Fruit fly (Drosophila melanogaster) whole organism, embryonic: Measurements from ENCODE around the gene RpL7A.

ENCODE experiments used
- B-H2 ChIP-seq: fragments of 200-800 bp; sonication (Bioruptor generic); optimal IDR thresholded peaks from 2 replicates; lab custom pipeline; 2018; ENCODE audit warnings: missing biosample characterization, mild to moderate bottlenecking, missing genetic modification characterization
- C15 ChIP-seq: fragments of 200-800 bp; sonication (Bioruptor generic); IDR thresholded peaks from 3 replicates; pipeline ENCODE4 v1.3.6; 2022; ENCODE audit warnings: missing biosample characterization, missing genetic modification characterization
- CG11085 ChIP-seq: fragments of 200-800 bp; sonication (Bioruptor generic); IDR thresholded peaks from 2 replicates; pipeline ENCODE4 v1.3.6; 2022; ENCODE audit warnings: missing biosample characterization, missing genetic modification characterization
- CG12219 ChIP-seq: fragments of 200-800 bp; sonication (Bioruptor generic); optimal IDR thresholded peaks from 3 replicates; lab custom pipeline; 2018; ENCODE audit warnings: missing biosample characterization, mild to moderate bottlenecking, missing genetic modification characterization
- CG30020 ChIP-seq: fragments of 200-800 bp; optimal IDR thresholded peaks from 2 replicates; lab custom pipeline; 2019; ENCODE audit warnings: missing biosample characterization, mild to moderate bottlenecking, missing genetic modification characterization, moderate library complexity
- CG3847 ChIP-seq: fragments of 200-800 bp; sonication (Bioruptor generic); IDR thresholded peaks from 2 replicates; pipeline ENCODE4 v1.3.6; 2022; ENCODE audit warnings: missing biosample characterization, missing genetic modification characterization
- CG3995 ChIP-seq: fragments of 200-800 bp; sonication (Bioruptor generic); optimal IDR thresholded peaks from 3 replicates; lab custom pipeline; 2016; ENCODE audit warnings: missing biosample characterization, missing genetic modification characterization
- CG4282 ChIP-seq: fragments of 200-800 bp; sonication (Bioruptor generic); optimal IDR thresholded peaks from 2 replicates; lab custom pipeline; 2016; ENCODE audit warnings: missing biosample characterization, missing genetic modification characterization
- CG4360 ChIP-seq: fragments of 200-800 bp; sonication (Bioruptor generic); IDR thresholded peaks from 2 replicates; pipeline ENCODE4 v1.3.6; 2022; ENCODE audit warnings: missing biosample characterization, missing genetic modification characterization
- CG8388 ChIP-seq: fragments of 200-800 bp; sonication (Bioruptor generic); optimal IDR thresholded peaks from 2 replicates; lab custom pipeline; 2019; ENCODE audit warnings: missing biosample characterization, mild to moderate bottlenecking, missing genetic modification characterization, moderate library complexity
- CTCF ChIP-seq: fragments of 200-800 bp; sonication (Bioruptor generic); optimal IDR thresholded peaks from 2 replicates; lab custom pipeline; 2017; ENCODE audit warnings: missing biosample characterization, mild to moderate bottlenecking, missing genetic modification characterization, moderate library complexity
- Gug ChIP-seq: fragments of 200-800 bp; sonication (Bioruptor generic); IDR thresholded peaks from 4 replicates; pipeline ENCODE4 v1.3.6; 2022; ENCODE audit warnings: missing biosample characterization, missing genetic modification characterization
- HLH3B ChIP-seq: fragments of 200-800 bp; sonication (Bioruptor generic); IDR thresholded peaks from 2 replicates; pipeline ENCODE4 v1.3.6; 2022; ENCODE audit warnings: missing biosample characterization, missing genetic modification characterization
- Hand ChIP-seq: fragments of 200-800 bp; sonication (Bioruptor generic); optimal IDR thresholded peaks from 2 replicates; lab custom pipeline; 2017; ENCODE audit warnings: mild to moderate bottlenecking, missing biosample characterization, missing genetic modification reagents, missing genetic modification characterization
- Hey ChIP-seq: fragments of 200-800 bp; sonication (Bioruptor generic); optimal IDR thresholded peaks from 3 replicates; lab custom pipeline; 2018; ENCODE audit warnings: missing biosample characterization, mild to moderate bottlenecking, missing genetic modification characterization
- Hr78 ChIP-seq, 2 experiments: fragments of 200-800 bp in 1 of 2; fragments of >200 bp in 1 of 2; sonication (Bioruptor generic) in 1 of 2; optimal IDR thresholded peaks; 2 replicates each; lab custom pipeline; 2017 to 2019; ENCODE audit warnings: missing biosample characterization in 2 of 2, missing genetic modification characterization in 2 of 2, mild to moderate bottlenecking in 1 of 2, moderate library complexity in 1 of 2
- MESR4 ChIP-seq: fragments of 200-800 bp; sonication (Bioruptor generic); optimal IDR thresholded peaks from 2 replicates; lab custom pipeline; 2018; ENCODE audit warnings: missing biosample characterization, mild to moderate bottlenecking, missing genetic modification characterization, moderate library complexity
- Mad ChIP-seq: fragments of 200-800 bp; sonication (Bioruptor generic); optimal IDR thresholded peaks from 2 replicates; lab custom pipeline; 2016; ENCODE audit warnings: missing biosample characterization, missing genetic modification characterization
- NC2β ChIP-seq: fragments of 200-800 bp; sonication (Bioruptor generic); optimal IDR thresholded peaks from 2 replicates; lab custom pipeline; 2016; ENCODE audit warnings: missing biosample characterization, missing genetic modification characterization
- Poxn ChIP-seq: fragments of 200-800 bp; sonication (Bioruptor generic); IDR thresholded peaks from 2 replicates; pipeline ENCODE4 v1.3.6; 2022; ENCODE audit warnings: missing biosample characterization, missing genetic modification characterization
- Ravus ChIP-seq: fragments of 200-800 bp; sonication (Bioruptor generic); IDR thresholded peaks from 2 replicates; pipeline ENCODE4 v1.3.6; 2022; ENCODE audit warnings: missing biosample characterization, missing genetic modification characterization
- Spps ChIP-seq: fragments of 200-800 bp; sonication (Bioruptor generic); optimal IDR thresholded peaks from 2 replicates; lab custom pipeline; 2018; ENCODE audit warnings: missing biosample characterization, mild to moderate bottlenecking, missing genetic modification characterization
- dan ChIP-seq: fragments of 200-800 bp; sonication (Bioruptor generic); IDR thresholded peaks from 2 replicates; pipeline ENCODE4 v1.3.6; 2022; ENCODE audit warnings: missing biosample characterization, missing genetic modification characterization
- gcm ChIP-seq: fragments of 200-800 bp; sonication (Bioruptor generic); optimal IDR thresholded peaks from 2 replicates; lab custom pipeline; 2019; ENCODE audit warnings: missing biosample characterization, mild to moderate bottlenecking, missing genetic modification characterization, moderate library complexity
- grn ChIP-seq: fragments of 200-800 bp; sonication (Bioruptor generic); optimal IDR thresholded peaks from 3 replicates; lab custom pipeline; 2017; ENCODE audit warnings: missing biosample characterization, missing genetic modification characterization
- gt ChIP-seq: fragments of 200-800 bp; sonication (Bioruptor generic); IDR thresholded peaks from 2 replicates; pipeline ENCODE4 v1.3.6; 2022; ENCODE audit warnings: missing biosample characterization, missing genetic modification characterization
- hth ChIP-seq: fragments of >200 bp; optimal IDR thresholded peaks from 2 replicates; lab custom pipeline; 2017; ENCODE audit warnings: inconsistent platforms
- jumu ChIP-seq: fragments of 200-800 bp; sonication (Bioruptor generic); optimal IDR thresholded peaks from 3 replicates; lab custom pipeline; 2016; ENCODE audit warnings: missing biosample characterization, missing genetic modification characterization
- kah ChIP-seq: fragments of 200-800 bp; sonication (Bioruptor generic); optimal IDR thresholded peaks from 2 replicates; lab custom pipeline; 2018; ENCODE audit warnings: missing biosample characterization, mild to moderate bottlenecking, missing genetic modification characterization
- kni ChIP-seq: fragments of 200-800 bp; sonication (Bioruptor generic); optimal IDR thresholded peaks from 3 replicates; lab custom pipeline; 2017; ENCODE audit warnings: mild to moderate bottlenecking, missing biosample characterization, missing genetic modification reagents, missing genetic modification characterization
- lola ChIP-seq, 3 experiments: fragments of >200 bp in 2 of 3; fragments of 200-800 bp in 1 of 3; sonication (Bioruptor generic) in 1 of 3; optimal IDR thresholded peaks; 2 replicates each; lab custom pipeline; 2017 to 2019; ENCODE audit warnings: missing biosample characterization in 3 of 3, missing genetic modification characterization in 3 of 3, mild to moderate bottlenecking in 1 of 3, moderate library complexity in 1 of 3
- odd ChIP-seq: fragments of 200-800 bp; sonication (Bioruptor generic); optimal IDR thresholded peaks from 2 replicates; lab custom pipeline; 2017; ENCODE audit warnings: missing biosample characterization, mild to moderate bottlenecking, missing genetic modification characterization
- pita ChIP-seq: fragments of 200-800 bp; sonication (Bioruptor generic); optimal IDR thresholded peaks from 2 replicates; lab custom pipeline; 2017; ENCODE audit warnings: missing biosample characterization, mild to moderate bottlenecking, missing genetic modification characterization
- pzg ChIP-seq: fragments of 200-800 bp; sonication (Bioruptor generic); optimal IDR thresholded peaks from 3 replicates; lab custom pipeline; 2018; ENCODE audit warnings: missing biosample characterization, mild to moderate bottlenecking, missing genetic modification characterization, moderate library complexity
- sug ChIP-seq: fragments of 200-800 bp; optimal IDR thresholded peaks from 2 replicates; lab custom pipeline; 2019; ENCODE audit warnings: missing biosample characterization, mild to moderate bottlenecking, missing genetic modification characterization, moderate library complexity
- tap ChIP-seq: fragments of 200-800 bp; optimal IDR thresholded peaks from 3 replicates; lab custom pipeline; 2019; ENCODE audit warnings: missing biosample characterization, mild to moderate bottlenecking, missing genetic modification characterization, moderate library complexity
- unpg ChIP-seq: fragments of 200-800 bp; sonication (Bioruptor generic); optimal IDR thresholded peaks from 3 replicates; lab custom pipeline; 2018; ENCODE audit warnings: missing biosample characterization, mild to moderate bottlenecking, missing genetic modification characterization, moderate library complexity
- vvl ChIP-seq: fragments of 200-800 bp; sonication (Bioruptor generic); IDR thresholded peaks from 2 replicates; pipeline ENCODE4 v1.3.6; 2022; ENCODE audit warnings: missing biosample characterization, missing genetic modification characterization
- wek ChIP-seq: fragments of 200-800 bp; sonication (Bioruptor generic); optimal IDR thresholded peaks from 3 replicates; lab custom pipeline; 2018; ENCODE audit warnings: missing biosample characterization, mild to moderate bottlenecking, missing genetic modification characterization, moderate library complexity
- zfh1 ChIP-seq: fragments of 200-800 bp; sonication (Bioruptor generic); IDR thresholded peaks from 3 replicates; pipeline ENCODE4 v1.3.6; 2022; ENCODE audit warnings: missing biosample characterization, missing genetic modification characterization
- zfh2 ChIP-seq: fragments of 200-800 bp; sonication (Bioruptor generic); optimal IDR thresholded peaks from 2 replicates; lab custom pipeline; 2016; ENCODE audit warnings: missing biosample characterization, missing genetic modification characterization

The RpL7A gene

DNA sequence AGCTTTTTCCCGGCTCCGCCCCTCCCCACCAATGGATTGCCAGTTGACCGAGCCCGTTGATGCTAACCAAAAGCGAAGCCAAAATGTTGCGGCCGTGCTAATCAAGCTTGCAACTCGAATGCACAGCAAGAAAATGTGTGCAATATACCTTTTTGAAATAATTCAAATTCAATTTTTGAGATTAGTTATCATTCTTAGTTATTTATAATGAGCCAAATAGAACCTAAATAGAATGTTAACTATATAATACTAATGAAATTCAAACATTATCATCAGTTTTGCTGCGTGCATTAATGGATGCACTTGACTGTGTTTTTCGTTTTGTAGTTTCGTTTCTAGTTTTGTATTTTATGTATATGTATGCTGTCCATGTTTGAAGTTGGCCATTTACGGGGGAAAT lies 9.2 kb upstream of the RpL7A start (continued):
- TF ChIP-seq Spps (tag; lab: Kevin White, UChicago), result no peak
- TF ChIP-seq Poxn (GFP tag; lab: Robert Waterston, UW), result no peak
- TF ChIP-seq Gug, result no peak
- TF ChIP-seq grn (GFP tag; lab: Kevin White, UChicago), result no peak
- TF ChIP-seq odd (GFP tag; lab: Kevin White, UChicago), result no peak
- TF ChIP-seq C15, result no peak
- no peak for TF ChIP-seq Ravus (GFP tag; lab: Robert Waterston, UW)
- peak; percentile 70 for TF ChIP-seq vvl (GFP tag; lab: Robert Waterston, UW)
- no peak for TF ChIP-seq pita (GFP tag; lab: Kevin White, UChicago)
- no peak for TF ChIP-seq Mad
- no peak for TF ChIP-seq CG11085
- TF ChIP-seq kni (GFP tag; lab: Kevin White, UChicago), result no peak
- TF ChIP-seq CG12219 (GFP tag; lab: Kevin White, UChicago), result peak; percentile 20
- no peak for TF ChIP-seq pzg
- TF ChIP-seq wek, result no peak
- TF ChIP-seq Hand, result no peak
- TF ChIP-seq zfh1, result 0 out of 3 replicates have a peak, but pooled peaks have one; percentile 33
- TF ChIP-seq MESR4 (GFP tag; lab: Kevin White, UChicago), result no peak
- TF ChIP-seq CG8388 (GFP tag; lab: Kevin White, UChicago), result peak; percentile 41
- no peak for TF ChIP-seq sug (tag; lab: Kevin White, UChicago)
- no peak for TF ChIP-seq CG3995 (GFP tag; lab: Kevin White, UChicago)
- TF ChIP-seq hth (lab: Kevin White, UChicago), result no peak
- peak; percentile 67 for TF ChIP-seq unpg (GFP tag; lab: Kevin White, UChicago)
- TF ChIP-seq zfh2 (GFP tag; lab: Kevin White, UChicago), result no peak
- TF ChIP-seq jumu (GFP tag; lab: Kevin White, UChicago), result no peak
- TF ChIP-seq lola (GFP tag; optimal IDR thresholded peaks at IDR 0.05; lab: Kevin White, UChicago), result peak in 1 of 3 experiments; percentile 3
- TF ChIP-seq kah (GFP tag; lab: Kevin White, UChicago), result peak; percentile 2
- no peak for TF ChIP-seq dan
- no peak for TF ChIP-seq CG30020 (tag; lab: Kevin White, UChicago)
- no peak for TF ChIP-seq CG3847 (GFP tag; lab: Robert Waterston, UW)
- TF ChIP-seq gt (GFP tag; lab: Robert Waterston, UW), result no peak
- TF ChIP-seq Hey (tag; lab: Kevin White, UChicago), result no peak
- no peak for TF ChIP-seq CG4282 (GFP tag; lab: Kevin White, UChicago)
- peak in 1 of 2 experiments; percentile 55 for TF ChIP-seq Hr78 (GFP tag; optimal IDR thresholded peaks at IDR 0.05; lab: Kevin White, UChicago)
- no peak for TF ChIP-seq CG4360 (GFP tag; lab: Robert Waterston, UW)
- peak; percentile 50; the same call in 1 of the 2 replicates for TF ChIP-seq HLH3B (GFP tag; lab: Robert Waterston, UW)
- TF ChIP-seq B-H2 (GFP tag; lab: Kevin White, UChicago), result no peak
- TF ChIP-seq tap (tag; lab: Kevin White, UChicago), result peak; percentile 45
- TF ChIP-seq NC2β (GFP tag; lab: Kevin White, UChicago), result no peak

DNA sequence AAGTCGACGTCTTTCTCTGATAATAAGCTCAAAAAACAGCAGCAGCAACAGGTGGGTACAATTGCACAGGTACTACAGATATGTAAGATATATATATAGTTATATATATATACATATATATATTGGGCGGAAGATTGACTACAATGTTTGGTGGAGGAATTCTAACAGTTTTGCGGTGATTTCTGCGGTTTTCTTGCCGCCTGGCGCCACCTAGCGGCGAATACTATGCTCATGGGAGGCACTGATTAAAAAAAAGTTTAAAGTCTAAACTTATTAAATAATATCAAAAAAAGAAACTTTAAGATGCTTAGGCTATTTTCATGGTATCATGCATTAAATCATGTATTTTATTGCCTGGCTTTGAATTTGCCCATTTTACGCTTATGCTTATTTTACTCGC lies 8.1 kb upstream of the RpL7A start:
- TF ChIP-seq gcm (GFP tag; lab: Kevin White, UChicago) (no peak), CTCF (GFP tag; lab: Kevin White, UChicago) (peak; percentile 79)
